Fruit fly (Drosophila melanogaster) whole organism, embryonic: Measurements from ENCODE around the gene CG3587.

Experiments used
- BtbVII ChIP-seq: fragments of 200-800 bp; sonication (Bioruptor generic); optimal IDR thresholded peaks from 3 replicates; lab custom pipeline; 2017; ENCODE audit warnings: missing biosample characterization, mild to moderate bottlenecking, missing genetic modification characterization
- CG10654 ChIP-seq: fragments of 200-800 bp; sonication (Bioruptor generic); optimal IDR thresholded peaks from 2 replicates; lab custom pipeline; 2016; ENCODE audit warnings: missing biosample characterization, missing genetic modification characterization
- CG10979 ChIP-seq: fragments of 200-800 bp; sonication (Bioruptor generic); optimal IDR thresholded peaks from 2 replicates; lab custom pipeline; 2018; ENCODE audit warnings: missing biosample characterization, mild to moderate bottlenecking, missing genetic modification characterization, moderate library complexity
- CG11723 ChIP-seq: fragments of 200-800 bp; sonication (Bioruptor generic); optimal IDR thresholded peaks from 2 replicates; lab custom pipeline; 2017; ENCODE audit warnings: missing biosample characterization, mild to moderate bottlenecking, missing genetic modification characterization
- CG12299 ChIP-seq: fragments of 200-800 bp; sonication (Bioruptor generic); optimal IDR thresholded peaks from 2 replicates; lab custom pipeline; 2018; ENCODE audit warnings: missing biosample characterization, mild to moderate bottlenecking, missing genetic modification characterization
- CG14860 ChIP-seq: fragments of 200-800 bp; sonication (Bioruptor generic); IDR thresholded peaks from 3 replicates; pipeline ENCODE4 v1.3.6; 2022; ENCODE audit warnings: missing biosample characterization, missing genetic modification characterization; ENCODE audit not compliant: partially characterized antibody
- CG14965 ChIP-seq: fragments of 200-800 bp; sonication (Bioruptor generic); optimal IDR thresholded peaks from 2 replicates; lab custom pipeline; 2016; ENCODE audit warnings: missing biosample characterization, missing genetic modification characterization, borderline replicate concordance
- CG15073 ChIP-seq: fragments of 200-800 bp; sonication (Bioruptor generic); optimal IDR thresholded peaks from 2 replicates; lab custom pipeline; 2016; ENCODE audit warnings: missing biosample characterization, missing genetic modification characterization
- CG15696 ChIP-seq: fragments of 200-800 bp; sonication (Bioruptor generic); optimal IDR thresholded peaks from 2 replicates; lab custom pipeline; 2019; ENCODE audit warnings: missing biosample characterization, mild to moderate bottlenecking, missing genetic modification characterization, moderate library complexity
- CG17359 ChIP-seq: fragments of 200-800 bp; sonication (Bioruptor generic); optimal IDR thresholded peaks from 3 replicates; lab custom pipeline; 2018; ENCODE audit warnings: missing biosample characterization, mild to moderate bottlenecking, missing genetic modification characterization, moderate library complexity
- CG17385 ChIP-seq: fragments of 200-800 bp; sonication (Bioruptor generic); optimal IDR thresholded peaks from 3 replicates; lab custom pipeline; 2018; ENCODE audit warnings: missing biosample characterization, mild to moderate bottlenecking, missing genetic modification characterization
- CG17612 ChIP-seq: fragments of 200-800 bp; sonication (Bioruptor generic); IDR thresholded peaks from 2 replicates; pipeline ENCODE4 v1.3.6; 2022; ENCODE audit warnings: missing biosample characterization, missing genetic modification characterization
- CG2129 ChIP-seq: fragments of 200-800 bp; sonication (Bioruptor generic); IDR thresholded peaks from 2 replicates; pipeline ENCODE4 v1.3.6; 2022; ENCODE audit warnings: missing biosample characterization, missing genetic modification characterization; ENCODE audit not compliant: partially characterized antibody
- CG3065 ChIP-seq: fragments of 200-800 bp; sonication (Bioruptor generic); optimal IDR thresholded peaks from 2 replicates; lab custom pipeline; 2016; ENCODE audit warnings: missing biosample characterization, missing genetic modification characterization
- CG5245 ChIP-seq: fragments of 200-800 bp; sonication (Bioruptor generic); optimal IDR thresholded peaks from 3 replicates; lab custom pipeline; 2016; ENCODE audit warnings: missing biosample characterization, missing genetic modification characterization
- CG8944 ChIP-seq: fragments of 200-800 bp; sonication (Bioruptor generic); optimal IDR thresholded peaks from 3 replicates; lab custom pipeline; 2016; ENCODE audit warnings: missing biosample characterization, missing genetic modification characterization
- CG9932 ChIP-seq: fragments of 200-800 bp; sonication (Bioruptor generic); IDR thresholded peaks from 2 replicates; pipeline ENCODE4 v1.3.6; 2022; ENCODE audit warnings: missing biosample characterization, missing genetic modification characterization
- D19A ChIP-seq: fragments of 200-800 bp; optimal IDR thresholded peaks from 3 replicates; lab custom pipeline; 2019; ENCODE audit warnings: missing biosample characterization, mild to moderate bottlenecking, missing genetic modification characterization, moderate library complexity
- Dref ChIP-seq: fragments of 200-800 bp; sonication (Bioruptor generic); IDR thresholded peaks from 2 replicates; pipeline ENCODE4 v1.3.6; 2022; ENCODE audit warnings: missing biosample characterization, missing genetic modification characterization
- Eip74EF ChIP-seq, 2 experiments: fragments of 200-800 bp in 1 of 2; fragments of >200 bp in 1 of 2; sonication (Bioruptor generic) in 1 of 2; optimal IDR thresholded peaks; 2 replicates each; lab custom pipeline; 2017 to 2019; ENCODE audit warnings: missing biosample characterization in 2 of 2, missing genetic modification characterization in 2 of 2, mild to moderate bottlenecking in 1 of 2, moderate library complexity in 1 of 2
- H2.0 ChIP-seq: fragments of 200-800 bp; sonication (Bioruptor generic); IDR thresholded peaks from 2 replicates; pipeline ENCODE4 v1.3.6; 2022; ENCODE audit warnings: missing biosample characterization, missing genetic modification characterization
- Hey ChIP-seq: fragments of 200-800 bp; sonication (Bioruptor generic); optimal IDR thresholded peaks from 3 replicates; lab custom pipeline; 2018; ENCODE audit warnings: missing biosample characterization, mild to moderate bottlenecking, missing genetic modification characterization
- HmgD ChIP-seq: fragments of 200-800 bp; sonication (Bioruptor generic); optimal IDR thresholded peaks from 3 replicates; lab custom pipeline; 2016; ENCODE audit warnings: missing biosample characterization, missing genetic modification characterization
- Hmx ChIP-seq: fragments of 200-800 bp; sonication (Bioruptor generic); optimal IDR thresholded peaks from 2 replicates; lab custom pipeline; 2016; ENCODE audit warnings: missing biosample characterization, missing genetic modification characterization
- Hr51 ChIP-seq, 2 experiments: fragments of 200-800 bp; sonication (Bioruptor generic); optimal IDR thresholded peaks; 2 replicates in 1 of 2; 3 replicates in 1 of 2; lab custom pipeline; 2016 to 2018; ENCODE audit warnings: missing biosample characterization in 2 of 2, missing genetic modification characterization in 2 of 2, mild to moderate bottlenecking in 1 of 2, moderate library complexity in 1 of 2
- NC2β ChIP-seq: fragments of 200-800 bp; sonication (Bioruptor generic); optimal IDR thresholded peaks from 2 replicates; lab custom pipeline; 2016; ENCODE audit warnings: missing biosample characterization, missing genetic modification characterization
- PHDP ChIP-seq: fragments of 200-800 bp; sonication (Bioruptor generic); optimal IDR thresholded peaks from 3 replicates; lab custom pipeline; 2018; ENCODE audit warnings: missing biosample characterization, mild to moderate bottlenecking, missing genetic modification characterization, moderate library complexity
- Rx ChIP-seq: fragments of 200-800 bp; sonication (Bioruptor generic); IDR thresholded peaks from 2 replicates; pipeline ENCODE4 v1.3.6; 2022; ENCODE audit warnings: missing biosample characterization, missing genetic modification characterization
- TFAM ChIP-seq: fragments of 200-800 bp; sonication (Bioruptor generic); optimal IDR thresholded peaks from 2 replicates; lab custom pipeline; 2017; ENCODE audit warnings: missing biosample characterization, missing genetic modification characterization, inconsistent platforms
- YL-1 ChIP-seq: fragments of 200-800 bp; sonication (Bioruptor generic); optimal IDR thresholded peaks from 3 replicates; lab custom pipeline; 2017; ENCODE audit warnings: missing biosample characterization, mild to moderate bottlenecking, missing genetic modification characterization
- ac ChIP-seq: fragments of 200-800 bp; sonication (Bioruptor generic); optimal IDR thresholded peaks from 3 replicates; lab custom pipeline; 2017; ENCODE audit warnings: missing biosample characterization, mild to moderate bottlenecking, missing genetic modification characterization
- bowl ChIP-seq: fragments of 200-800 bp; sonication (Bioruptor generic); IDR thresholded peaks from 2 replicates; pipeline ENCODE4 v1.3.6; 2022; ENCODE audit warnings: missing biosample characterization, missing genetic modification characterization
- cato ChIP-seq: fragments of 200-800 bp; sonication (Bioruptor generic); optimal IDR thresholded peaks from 2 replicates; lab custom pipeline; 2016; ENCODE audit warnings: missing biosample characterization, missing genetic modification characterization, borderline replicate concordance
- chinmo ChIP-seq: fragments of 200-800 bp; sonication (Bioruptor generic); IDR thresholded peaks from 4 replicates; pipeline ENCODE4 v1.3.6; 2022; ENCODE audit warnings: missing biosample characterization, missing genetic modification characterization; ENCODE audit not compliant: partially characterized antibody
- chm ChIP-seq: fragments of 200-800 bp; sonication (Bioruptor generic); IDR thresholded peaks from 2 replicates; pipeline ENCODE4 v1.3.6; 2022; ENCODE audit warnings: missing biosample characterization, missing genetic modification characterization
- crol ChIP-seq: fragments of 200-800 bp; sonication (Bioruptor generic); IDR thresholded peaks from 2 replicates; pipeline ENCODE4 v1.3.6; 2022; ENCODE audit warnings: missing biosample characterization, missing genetic modification characterization
- dan ChIP-seq: fragments of 200-800 bp; sonication (Bioruptor generic); IDR thresholded peaks from 2 replicates; pipeline ENCODE4 v1.3.6; 2022; ENCODE audit warnings: missing biosample characterization, missing genetic modification characterization
- fu2 ChIP-seq: fragments of 200-800 bp; sonication (Bioruptor generic); optimal IDR thresholded peaks from 2 replicates; lab custom pipeline; 2016; ENCODE audit warnings: missing biosample characterization, missing genetic modification characterization
- gce ChIP-seq: fragments of 200-800 bp; sonication (Bioruptor generic); IDR thresholded peaks from 3 replicates; pipeline ENCODE4 v1.3.6; 2022; ENCODE audit warnings: missing biosample characterization, missing genetic modification characterization
- jigr1 ChIP-seq: fragments of 200-800 bp; sonication (Bioruptor generic); IDR thresholded peaks from 3 replicates; pipeline ENCODE4 v1.3.6; 2022; ENCODE audit warnings: missing biosample characterization, missing genetic modification characterization
- otp ChIP-seq: fragments of 200-800 bp; sonication (Bioruptor generic); IDR thresholded peaks from 3 replicates; pipeline ENCODE4, ENCODE4 v1.3.6; 2022; ENCODE audit warnings: missing biosample characterization, missing genetic modification characterization
- prd ChIP-seq, 3 experiments: fragments of >200 bp in 2 of 3; fragments of 200-800 bp in 1 of 3; sonication (Bioruptor generic) in 1 of 3; optimal IDR thresholded peaks in 2 of 3; IDR thresholded peaks in 1 of 3; 2 replicates in 2 of 3; 3 replicates in 1 of 3; pipeline versions ENCODE4 v1.3.6 to Lab custom; 2017 to 2022; ENCODE audit warnings: missing biosample characterization in 1 of 3, missing genetic modification characterization in 1 of 3
- pzg ChIP-seq: fragments of 200-800 bp; sonication (Bioruptor generic); optimal IDR thresholded peaks from 3 replicates; lab custom pipeline; 2018; ENCODE audit warnings: missing biosample characterization, mild to moderate bottlenecking, missing genetic modification characterization, moderate library complexity
- sisA ChIP-seq: fragments of 200-800 bp; sonication (Bioruptor generic); IDR thresholded peaks from 2 replicates; pipeline ENCODE4 v1.3.6; 2022; ENCODE audit warnings: missing biosample characterization, missing genetic modification characterization
- slp2 ChIP-seq: fragments of 200-800 bp; sonication (Bioruptor generic); optimal IDR thresholded peaks from 2 replicates; lab custom pipeline; 2016; ENCODE audit warnings: missing biosample characterization, missing genetic modification characterization
- tgo ChIP-seq: fragments of 200-800 bp; sonication (Bioruptor generic); IDR thresholded peaks from 3 replicates; pipeline ENCODE4 v1.3.6; 2022; ENCODE audit warnings: missing biosample characterization, missing genetic modification characterization
- toy ChIP-seq: fragments of 200-800 bp; sonication (Bioruptor generic); IDR thresholded peaks from 2 replicates; pipeline ENCODE4 v1.3.6; 2022; ENCODE audit warnings: missing biosample characterization, missing genetic modification characterization
- vfl ChIP-seq: fragments of 200-800 bp; sonication (Bioruptor generic); optimal IDR thresholded peaks from 2 replicates; lab custom pipeline; 2016; ENCODE audit warnings: missing biosample characterization, missing genetic modification characterization
- zen ChIP-seq: fragments of 200-800 bp; sonication (Bioruptor generic); optimal IDR thresholded peaks from 3 replicates; lab custom pipeline; 2018; ENCODE audit warnings: missing biosample characterization, mild to moderate bottlenecking, missing genetic modification characterization, moderate library complexity

Gene CG3587

dm6 chrX:1951391-1952066, 11.4 kb downstream of the CG3587 start (continued):
- peak; percentile 86 to 92 for TF ChIP-seq Hr51 (GFP tag; optimal IDR thresholded peaks at IDR 0.05; lab: Kevin White, UChicago)
- peak; percentile 97 for TF ChIP-seq CG10979 (tag; lab: Kevin White, UChicago)
- TF ChIP-seq PHDP (tag; lab: Kevin White, UChicago) = peak; percentile 97
- peak; percentile 94 for TF ChIP-seq H2.0 (GFP tag; lab: Robert Waterston, UW)
- TF ChIP-seq CG14860 (GFP tag; lab: Robert Waterston, UW) = no peak
- TF ChIP-seq D19A = peak; percentile 92
- peak in 1 of 2 experiments; percentile 95 for TF ChIP-seq Eip74EF (GFP tag; optimal IDR thresholded peaks at IDR 0.05; lab: Kevin White, UChicago)
- peak; percentile 86 for TF ChIP-seq TFAM
- peak; percentile 91 for TF ChIP-seq fu2 (GFP tag; lab: Kevin White, UChicago)
- TF ChIP-seq bowl (GFP tag; lab: Robert Waterston, UW) = peak; percentile 77; the same call in 1 of the 2 replicates
- TF ChIP-seq Hmx (GFP tag; lab: Kevin White, UChicago) = peak; percentile 85
- TF ChIP-seq crol (GFP tag; lab: Robert Waterston, UW) = peak; percentile 68
- TF ChIP-seq Hey = peak; percentile 79
- TF ChIP-seq BtbVII (GFP tag; lab: Kevin White, UChicago) = peak; percentile 94
- TF ChIP-seq pzg (GFP tag; lab: Kevin White, UChicago) = peak; percentile 27
- peak; percentile 92 for TF ChIP-seq CG3065 (GFP tag; lab: Kevin White, UChicago)
- TF ChIP-seq prd (optimal IDR thresholded peaks at IDR 0.05; lab: Kevin White, UChicago) = no peak
- peak; percentile 91 for TF ChIP-seq prd (GFP tag; IDR thresholded peaks at IDR 0.05; lab: Robert Waterston, UW)
- peak; percentile 95 for TF ChIP-seq slp2 (GFP tag; lab: Kevin White, UChicago)
- TF ChIP-seq CG5245 = peak; percentile 91
- TF ChIP-seq jigr1 (GFP tag; lab: Robert Waterston, UW) = peak; percentile 80; the same call in 2 of the 3 replicates
- TF ChIP-seq CG9932 (GFP tag; lab: Robert Waterston, UW) = peak; percentile 83
- TF ChIP-seq CG12299 (tag; lab: Kevin White, UChicago) = peak; percentile 89
- peak; percentile 94 for TF ChIP-seq otp (GFP tag; lab: Robert Waterston, UW)
- TF ChIP-seq cato (GFP tag; lab: Kevin White, UChicago) = peak; percentile 88
- TF ChIP-seq CG17612 (GFP tag; lab: Robert Waterston, UW) = peak; percentile 74
- TF ChIP-seq CG14965 (GFP tag; lab: Kevin White, UChicago) = peak; percentile 75
- TF ChIP-seq zen (tag; lab: Kevin White, UChicago) = peak; percentile 87
- TF ChIP-seq CG17359 (tag; lab: Kevin White, UChicago) = peak; percentile 97
- TF ChIP-seq CG11723 (GFP tag; lab: Kevin White, UChicago) = peak; percentile 93
- peak; percentile 96 for TF ChIP-seq chm (GFP tag; lab: Robert Waterston, UW)
- peak; percentile 87 for TF ChIP-seq HmgD
- TF ChIP-seq chinmo (GFP tag; lab: Robert Waterston, UW) = no peak
- TF ChIP-seq tgo = peak; percentile 90
- TF ChIP-seq CG17385 (GFP tag; lab: Kevin White, UChicago) = peak; percentile 90
- TF ChIP-seq YL-1 = peak; percentile 65
- peak; percentile 50 for TF ChIP-seq CG15073 (GFP tag; lab: Kevin White, UChicago)
- TF ChIP-seq gce (GFP tag; lab: Robert Waterston, UW) = peak; percentile 94
- peak; percentile 96 for TF ChIP-seq CG10654 (GFP tag; lab: Kevin White, UChicago)
- peak; percentile 90 for TF ChIP-seq sisA (GFP tag; lab: Robert Waterston, UW)
- TF ChIP-seq Rx (GFP tag; lab: Robert Waterston, UW) = peak; percentile 92
- TF ChIP-seq CG8944 (GFP tag; lab: Kevin White, UChicago) = peak; percentile 95
- TF ChIP-seq CG2129 (GFP tag; lab: Robert Waterston, UW) = no peak
- peak; percentile 87 for TF ChIP-seq CG15696 (tag; lab: Kevin White, UChicago)
- peak; percentile 94 for TF ChIP-seq NC2β (GFP tag; lab: Kevin White, UChicago)
- TF ChIP-seq Dref = no peak
- peak; percentile 84 for TF ChIP-seq vfl (GFP tag; lab: Kevin White, UChicago)
- peak; percentile 72 for TF ChIP-seq dan (GFP tag; lab: Robert Waterston, UW)
- TF ChIP-seq toy (GFP tag; lab: Robert Waterston, UW) = peak; percentile 85
- TF ChIP-seq ac (GFP tag; lab: Kevin White, UChicago) = peak; percentile 86
